Fruit fly (Drosophila melanogaster): ENCODE results near the gene GstZ2.

The GstZ2 gene

DNA sequence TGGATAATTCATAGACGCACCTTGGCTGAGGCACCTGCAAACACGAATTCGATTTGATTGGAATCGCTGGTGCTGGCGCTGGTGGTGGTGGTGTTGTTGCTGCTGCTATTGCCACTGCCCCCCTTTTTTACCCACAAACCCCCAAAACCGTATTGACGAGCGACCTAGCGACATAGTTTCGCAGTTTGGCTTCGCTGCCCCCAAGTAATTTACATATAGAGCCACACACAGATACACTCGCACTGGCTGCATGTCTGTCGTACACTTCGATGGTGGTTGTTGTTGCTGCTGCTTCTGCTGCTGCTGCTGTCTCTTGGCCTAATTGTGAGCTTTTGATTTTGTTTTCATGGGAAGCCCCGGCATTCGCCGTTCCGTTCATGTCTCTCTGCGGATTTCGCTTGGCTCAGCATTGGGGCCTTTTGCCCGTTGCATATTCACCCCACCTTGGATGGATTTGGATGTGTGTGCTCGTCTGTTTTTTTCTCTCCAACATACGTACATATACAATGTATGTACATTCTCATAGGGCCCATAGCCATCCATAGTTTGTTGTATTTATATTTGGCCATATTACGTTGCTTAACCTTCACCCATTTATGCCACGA, 36.3 kb downstream of the GstZ2 start (continued):
- TF ChIP-seq CG17359 (tag; optimal IDR thresholded peaks at IDR 0.05) (no peak), CG7745 (tag; optimal IDR thresholded peaks at IDR 0.05) (no peak), Sry-δ (GFP tag; optimal IDR thresholded peaks at IDR 0.05) (no peak), Med (GFP tag) (peak; percentile 64), CG10431 (GFP tag; optimal IDR thresholded peaks at IDR 0.05) (no peak), CG17612 (GFP tag; IDR thresholded peaks at IDR 0.05) (no peak), H2.0 (GFP tag; IDR thresholded peaks at IDR 0.05) (no peak), CG2116 (GFP tag; optimal IDR thresholded peaks at IDR 0.05) (no peak), pros (GFP tag; optimal IDR thresholded peaks at IDR 0.05) (no peak), lov (optimal IDR thresholded peaks at IDR 0.05) (no peak), lov (GFP tag; IDR thresholded peaks at IDR 0.05) (no peak), Mad (GFP tag; optimal IDR thresholded peaks at IDR 0.05) (no peak), CG10274 (GFP tag; optimal IDR thresholded peaks at IDR 0.05) (no peak), Hr78 (GFP tag; optimal IDR thresholded peaks at IDR 0.05) (peak in 1 of 2 experiments; percentile 25), CG6175 (GFP tag; IDR thresholded peaks at IDR 0.05) (0 out of 3 replicates have a peak, but pooled peaks have one; percentile 49)

DNA sequence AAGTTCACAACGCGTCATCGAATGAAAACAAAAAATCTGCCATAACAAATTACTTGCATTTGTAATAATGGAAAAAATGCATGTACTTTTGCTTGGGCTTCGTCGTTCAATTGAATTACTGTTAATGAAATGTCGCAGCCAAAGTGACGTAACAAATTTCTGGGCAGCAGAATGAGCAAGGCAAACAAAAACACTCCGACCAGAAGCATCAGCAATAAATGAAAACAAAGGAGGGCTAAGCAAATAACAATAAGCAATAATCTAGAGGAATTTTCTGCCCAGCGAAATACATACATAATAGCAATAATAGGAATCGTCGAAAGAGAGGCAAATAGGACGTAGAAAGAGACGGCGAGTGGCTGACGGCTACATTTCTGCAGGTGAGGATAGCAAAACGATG, 38.1 kb downstream of the GstZ2 start:
- TF ChIP-seq peb (GFP tag; IDR thresholded peaks at IDR 0.05), result no peak
- peak in 1 of 2 experiments; percentile 64 for TF ChIP-seq Pdp1 (GFP tag; optimal IDR thresholded peaks at IDR 0.05)

DNA sequence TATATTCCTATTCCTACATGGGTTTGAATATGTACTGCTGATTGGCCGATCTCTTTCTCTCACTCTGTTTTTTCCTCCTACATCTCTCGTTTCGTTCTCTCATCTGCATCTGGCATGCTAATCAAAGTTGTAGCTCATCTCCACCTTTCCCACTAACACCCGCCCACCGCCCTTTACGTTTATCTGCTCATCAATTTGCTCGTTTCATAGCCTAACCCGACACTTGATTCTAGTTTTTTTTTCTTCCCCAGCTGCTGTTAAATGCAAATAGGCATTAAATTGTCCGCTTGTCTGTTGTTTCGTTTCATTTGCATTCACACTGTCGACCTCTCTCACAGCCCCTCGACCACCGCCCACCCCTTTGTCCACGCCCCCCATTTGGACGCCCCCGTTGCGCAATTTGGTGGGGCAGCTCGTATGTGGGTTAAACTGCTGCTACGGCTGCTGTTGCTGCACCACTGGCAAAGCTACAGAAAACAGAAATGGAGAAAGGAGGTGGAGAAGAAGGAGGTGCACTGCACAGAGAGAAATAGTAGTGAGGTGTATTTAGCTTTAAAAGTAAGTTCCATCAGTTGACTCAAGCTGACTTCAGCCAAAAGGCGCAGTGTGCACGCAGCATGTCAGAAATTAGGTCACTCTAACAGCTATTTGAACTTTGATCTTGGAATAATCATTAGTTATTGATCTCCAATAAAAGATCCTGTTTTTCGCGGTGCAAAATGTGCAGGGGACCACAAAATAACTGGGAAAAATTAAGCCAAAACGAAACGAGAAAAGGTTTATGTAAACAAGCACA, 39.8 kb downstream of the GstZ2 start:
- TF ChIP-seq vvl (GFP tag; IDR thresholded peaks at IDR 0.05) (peak; percentile 52; the same call in 1 of the 2 replicates), CG6689 (GFP tag; IDR thresholded peaks at IDR 0.05) (0 out of 2 replicates have a peak, but pooled peaks have one; percentile 7), Sin3A (optimal IDR thresholded peaks at IDR 0.05) (no peak), CG6272 (GFP tag; IDR thresholded peaks at IDR 0.05) (no peak), Atf3 (GFP tag; optimal IDR thresholded peaks at IDR 0.05) (no peak), CG2199 (GFP tag; IDR thresholded peaks at IDR 0.05) (0 out of 3 replicates have a peak, but pooled peaks have one; percentile 23), Dbx (GFP tag; IDR thresholded peaks at IDR 0.05) (0 out of 3 replicates have a peak, but pooled peaks have one; percentile 5), CG31441 (GFP tag; IDR thresholded peaks at IDR 0.05) (peak; percentile 41), Ets65A (GFP tag) (peak; percentile 88), Eip74EF (GFP tag; optimal IDR thresholded peaks at IDR 0.05) (no peak), sisA (GFP tag; IDR thresholded peaks at IDR 0.05) (no peak), cato (GFP tag; optimal IDR thresholded peaks at IDR 0.05; ENCODE audit: borderline replicate concordance) (no peak), ken (GFP tag; IDR thresholded peaks at IDR 0.05) (no peak), ci (GFP tag; IDR thresholded peaks at IDR 0.05) (peak; percentile 66; the same call in 1 of the 3 replicates), ttk (GFP tag; IDR thresholded peaks at IDR 0.05) (0 out of 2 replicates have a peak, but pooled peaks have one; percentile 20), aop (GFP tag; IDR thresholded peaks at IDR 0.05) (no peak), abd-A (tag; optimal IDR thresholded peaks at IDR 0.05) (peak; percentile 34), CG7271 (tag; optimal IDR thresholded peaks at IDR 0.05) (no peak), Ptx1 (GFP tag; IDR thresholded peaks at IDR 0.05) (no peak), phol (tag; optimal IDR thresholded peaks at IDR 0.05) (peak; percentile 27), Oli (tag; optimal IDR thresholded peaks at IDR 0.05) (peak; percentile 31), dmrt99B (tag; optimal IDR thresholded peaks at IDR 0.05) (peak; percentile 49), wek (GFP tag; optimal IDR thresholded peaks at IDR 0.05) (no peak), CG2129 (GFP tag; IDR thresholded peaks at IDR 0.05; ENCODE audit: partially characterized antibody) (no peak), Rfx (GFP tag; IDR thresholded peaks at IDR 0.05) (no peak), bcd (GFP tag; optimal IDR thresholded peaks at IDR 0.05) (no peak), CkIIα-i1 (GFP tag; IDR thresholded peaks at IDR 0.05) (no peak), gem (tag; optimal IDR thresholded peaks at IDR 0.05) (peak; percentile 26), CoRest (tag; optimal IDR thresholded peaks at IDR 0.05) (no peak), CG31224 (GFP tag; IDR thresholded peaks at IDR 0.05) (no peak)
